Worm (Caenorhabditis elegans): ENCODE data around the gene tps-1.
A peak's percentile ranks its signal among the peaks of the same experiment; 100 is the strongest.

The tps-1 gene

ce11 chrX:17514422-17514821 is 40.1 kb upstream of the tps-1 start (continued):
- no peak for TF ChIP-seq aha-1 (tag; optimal IDR thresholded peaks at IDR 0.05)
- TF ChIP-seq unc-130 (tag; optimal IDR thresholded peaks at IDR 0.05), result no peak
- TF ChIP-seq C16A3.4 (tag; optimal IDR thresholded peaks at IDR 0.05), result no peak
- no peak for TF ChIP-seq hpl-2 (GFP tag; optimal IDR thresholded peaks at IDR 0.05)
- TF ChIP-seq unc-30 (tag; optimal IDR thresholded peaks at IDR 0.05), result no peak
- TF ChIP-seq ceh-63 (GFP tag; optimal IDR thresholded peaks at IDR 0.05), result no peak
- peak in 1 of 3 experiments; percentile 18 for TF ChIP-seq ceh-82 (tag; optimal IDR thresholded peaks at IDR 0.05)
- no peak for TF ChIP-seq lir-3 (tag; optimal IDR thresholded peaks at IDR 0.05; ENCODE audit: poor library complexity)
- TF ChIP-seq nhr-28 (tag; optimal IDR thresholded peaks at IDR 0.05), result no peak
- no peak for TF ChIP-seq jun-1 (tag; optimal IDR thresholded peaks at IDR 0.05)
- TF ChIP-seq mep-1 (tag; optimal IDR thresholded peaks at IDR 0.05), result no peak
- no peak for TF ChIP-seq nhr-12 (tag; optimal IDR thresholded peaks at IDR 0.05)
- TF ChIP-seq efl-1 (optimal IDR thresholded peaks at IDR 0.05), result no peak
- TF ChIP-seq efl-1 (GFP tag; optimal IDR thresholded peaks at IDR 0.05 in 1 of 2), result peak in 1 of 2 experiments; percentile 3

- TF ChIP-seq sup-37 (GFP tag; optimal IDR thresholded peaks at IDR 0.05) (peak; percentile 24), vab-15 (tag; optimal IDR thresholded peaks at IDR 0.05) (no peak), mep-1 (tag; optimal IDR thresholded peaks at IDR 0.05) (peak; percentile 86), ceh-82 (tag; optimal IDR thresholded peaks at IDR 0.05) (peak; percentile 69 to 81 (median 79)), ztf-11 (tag; optimal IDR thresholded peaks at IDR 0.05) (peak in 1 of 2 experiments; percentile 18), ceh-63 (GFP tag; optimal IDR thresholded peaks at IDR 0.05) (peak; percentile 4), fos-1 (tag; optimal IDR thresholded peaks at IDR 0.05) (peak; percentile 87), C04F5.9 (tag; optimal IDR thresholded peaks at IDR 0.05) (no peak), snu-23 (GFP tag; optimal IDR thresholded peaks at IDR 0.05) (peak; percentile 95), isw-1 (GFP tag; IDR thresholded peaks at IDR 0.05) (peak; percentile 38), nhr-20 (tag; optimal IDR thresholded peaks at IDR 0.05) (peak; percentile 96), nhr-28 (tag; optimal IDR thresholded peaks at IDR 0.05) (no peak), fkh-10 (GFP tag; optimal IDR thresholded peaks at IDR 0.05) (peak; percentile 72), lin-14 (GFP tag; optimal IDR thresholded peaks at IDR 0.05) (peak; percentile 98), lin-13 (GFP tag; optimal IDR thresholded peaks at IDR 0.05) (no peak), rnt-1 (tag; optimal IDR thresholded peaks at IDR 0.05) (peak; percentile 88), pqm-1 (tag; optimal IDR thresholded peaks at IDR 0.05) (no peak), lin-15B (tag; optimal IDR thresholded peaks at IDR 0.05) (no peak), hlh-17 (GFP tag; optimal IDR thresholded peaks at IDR 0.05; ENCODE audit: borderline replicate concordance) (no peak), nhr-19 (GFP tag; conservative IDR thresholded peaks at IDR 0.05) (peak; percentile 83), mef-2 (tag; optimal IDR thresholded peaks at IDR 0.05) (peak; percentile 74), jun-1 (tag; optimal IDR thresholded peaks at IDR 0.05) (no peak), nhr-76 (tag; optimal IDR thresholded peaks at IDR 0.05) (no peak), unc-62 (GFP tag; optimal IDR thresholded peaks at IDR 0.05) (no peak), unc-98 (GFP tag; IDR thresholded peaks at IDR 0.05) (no peak), tlp-1 (tag; optimal IDR thresholded peaks at IDR 0.05) (no peak), unc-130 (tag; optimal IDR thresholded peaks at IDR 0.05) (peak; percentile 70), efl-1 (optimal IDR thresholded peaks at IDR 0.05) (peak; percentile 61 to 77), efl-1 (GFP tag; optimal IDR thresholded peaks at IDR 0.05 in 1 of 2) (no peak), lin-39 (tag; optimal IDR thresholded peaks at IDR 0.05) (peak; percentile 28), mdl-1 (tag; optimal IDR thresholded peaks at IDR 0.05) (peak; percentile 41 to 92), egl-27 (tag; optimal IDR thresholded peaks at IDR 0.05) (peak; percentile 66 to 68), nhr-237 (tag; optimal IDR thresholded peaks at IDR 0.05) (peak; percentile 25), nhr-77 (tag; optimal IDR thresholded peaks at IDR 0.05) (peak; percentile 62), aha-1 (tag; optimal IDR thresholded peaks at IDR 0.05) (no peak), blmp-1 (tag; optimal IDR thresholded peaks at IDR 0.05) (peak; percentile 90), ama-1 (optimal IDR thresholded peaks at IDR 0.05) (no peak), ets-5 (GFP tag; IDR thresholded peaks at IDR 0.05) (no peak), skn-1 (tag; optimal IDR thresholded peaks at IDR 0.05) (peak; percentile 64), lir-3 (tag; optimal IDR thresholded peaks at IDR 0.05; ENCODE audit: poor library complexity) (peak; percentile 59), sptf-1 (tag; optimal IDR thresholded peaks at IDR 0.05) (no peak), lsy-2 (tag; optimal IDR thresholded peaks at IDR 0.05) (peak; percentile 74 to 88), nhr-47 (tag; optimal IDR thresholded peaks at IDR 0.05) (peak; percentile 87), nhr-85 (tag) (peak; percentile 95), pag-3 (tag; optimal IDR thresholded peaks at IDR 0.05; ENCODE audit: borderline replicate concordance, insufficient read depth) (no peak), tbx-2 (tag; optimal IDR thresholded peaks at IDR 0.05) (peak; percentile 89)
Observed at ce11 chrX:17513507-17514113, 39.3 kb upstream of the tps-1 start, which contains the start of gene nhr-1. Gene nhr-1 (plus strand): TSS chrX:17514063.

Measured in whole organism, L1 larva.